Fruit fly (Drosophila melanogaster) whole organism, adult: ENCODE results near the gene dj.

Experiments used
- CG12768 ChIP-seq: fragments of 200-800 bp; sonication (Bioruptor generic); optimal IDR thresholded peaks from 2 replicates; lab custom pipeline; 2017; ENCODE audit warnings: missing biosample characterization, missing genetic modification characterization, mild to moderate bottlenecking, moderate library complexity, missing genetic modification reagents
- CG1620 ChIP-seq: fragments of 200-800 bp; sonication (Bioruptor generic); optimal IDR thresholded peaks from 2 replicates; lab custom pipeline; 2016; ENCODE audit warnings: missing biosample characterization, missing genetic modification characterization
- CG33017 ChIP-seq: fragments of 200-800 bp; sonication (Bioruptor generic); optimal IDR thresholded peaks from 2 replicates; lab custom pipeline; 2018; ENCODE audit warnings: missing biosample characterization, mild to moderate bottlenecking, missing genetic modification characterization, moderate library complexity
- CG5204 ChIP-seq: fragments of 200-800 bp; sonication (Bioruptor generic); optimal IDR thresholded peaks from 2 replicates; lab custom pipeline; 2016; ENCODE audit warnings: missing biosample characterization, missing genetic modification characterization
- CG7101 ChIP-seq: fragments of 200-800 bp; sonication (Bioruptor generic); optimal IDR thresholded peaks from 2 replicates; lab custom pipeline; 2018; ENCODE audit warnings: missing biosample characterization, mild to moderate bottlenecking, missing genetic modification characterization, moderate library complexity
- Crg-1 ChIP-seq: fragments of 200-800 bp; sonication (Bioruptor generic); optimal IDR thresholded peaks from 2 replicates; lab custom pipeline; 2016; ENCODE audit warnings: missing biosample characterization, missing genetic modification characterization
- Hr96 ChIP-seq: fragments of 200-800 bp; sonication (Bioruptor generic); optimal IDR thresholded peaks from 2 replicates; lab custom pipeline; 2016; ENCODE audit warnings: missing biosample characterization, missing genetic modification characterization
- ovo ChIP-seq: fragments of 200-800 bp; sonication (Bioruptor generic); optimal IDR thresholded peaks from 2 replicates; lab custom pipeline; 2016; ENCODE audit warnings: missing biosample characterization, missing genetic modification characterization
- tj ChIP-seq: fragments of 200-800 bp; sonication (Bioruptor generic); optimal IDR thresholded peaks from 3 replicates; lab custom pipeline; 2017; ENCODE audit warnings: missing biosample characterization, mild to moderate bottlenecking, missing genetic modification characterization, moderate library complexity
- toe ChIP-seq: fragments of 200-800 bp; sonication (Bioruptor generic); optimal IDR thresholded peaks from 2 replicates; lab custom pipeline; 2016; ENCODE audit warnings: missing biosample characterization, missing genetic modification characterization

dm6 chr3R:7093592-7093991 lies 34.5 kb downstream of the dj start:
- no peak for TF ChIP-seq Hr96 (GFP tag; lab: Kevin White, UChicago)
- no peak for TF ChIP-seq CG5204 (GFP tag; lab: Kevin White, UChicago)
- no peak for TF ChIP-seq tj
- peak; percentile 12 for TF ChIP-seq CG12768 (GFP tag; lab: Kevin White, UChicago)
- peak; percentile 32 for TF ChIP-seq CG7101 (tag; lab: Kevin White, UChicago)
- TF ChIP-seq ovo (GFP tag; lab: Kevin White, UChicago) = no peak
- TF ChIP-seq Crg-1 = no peak
- TF ChIP-seq CG1620 (GFP tag; lab: Kevin White, UChicago) = no peak
- TF ChIP-seq toe (GFP tag; lab: Kevin White, UChicago) = no peak
- no peak for TF ChIP-seq CG33017 (tag; lab: Kevin White, UChicago)
